Worm (Caenorhabditis elegans) whole organism, L2 larva: ENCODE results near the gene F09E5.8.

ENCODE experiments used
- C34F6.9 ChIP-seq: fragments of 150-350 bp; optimal IDR thresholded peaks from 2 replicates; lab custom pipeline; 2014; ENCODE audit warnings: missing biosample characterization, missing genetic modification characterization
- F13H6.1 ChIP-seq: sonication (generic microtip); optimal IDR thresholded peaks from 2 replicates; lab custom pipeline; 2016; ENCODE audit warnings: missing genetic modification characterization, missing compliant biosample characterization
- R02D3.7 ChIP-seq: fragments of 150-350 bp; optimal IDR thresholded peaks from 2 replicates; lab custom pipeline; 2014; ENCODE audit warnings: missing biosample characterization, missing genetic modification characterization
- aly-2 ChIP-seq: fragments of 150-350 bp; optimal IDR thresholded peaks from 2 replicates; lab custom pipeline; 2014; ENCODE audit warnings: missing biosample characterization, missing genetic modification characterization
- lsy-2 ChIP-seq, 2 experiments: fragments of 150-350 bp in 1 of 2; sonication (generic microtip) in 1 of 2; optimal IDR thresholded peaks; 2 replicates each; lab custom pipeline; 2014 to 2017; ENCODE audit warnings: missing biosample characterization in 2 of 2, missing genetic modification characterization in 2 of 2
- nhr-11 ChIP-seq: fragments of 150-350 bp; optimal IDR thresholded peaks from 2 replicates; lab custom pipeline; 2014; ENCODE audit warnings: missing biosample characterization, missing genetic modification characterization
- nhr-77 ChIP-seq: fragments of 150-350 bp; optimal IDR thresholded peaks from 2 replicates; lab custom pipeline; 2014; ENCODE audit warnings: missing biosample characterization, missing genetic modification characterization
- skn-1 ChIP-seq: sonication (generic microtip); optimal IDR thresholded peaks from 2 replicates; lab custom pipeline; 2017; ENCODE audit warnings: missing biosample characterization, missing genetic modification characterization
- snpc-4 ChIP-seq: fragments of 150-350 bp; optimal IDR thresholded peaks from 2 replicates; lab custom pipeline; 2014; ENCODE audit warnings: missing biosample characterization, missing genetic modification characterization

ce11 chrII:5322732-5323326, 27.6 kb upstream of the F09E5.8 start, which contains the start of gene vhp-1:
- TF ChIP-seq nhr-77 (tag; lab: Kevin White, UChicago) (no peak), R02D3.7 (tag; lab: Kevin White, UChicago) (no peak), nhr-11 (tag; lab: Kevin White, UChicago) (no peak), F13H6.1 (no peak), snpc-4 (tag; lab: Kevin White, UChicago) (no peak), lsy-2 (tag; optimal IDR thresholded peaks at IDR 0.05; lab: Kevin White, UChicago) (no peak), skn-1 (tag; lab: Kevin White, UChicago) (no peak), C34F6.9 (tag; lab: Kevin White, UChicago) (no peak), aly-2 (tag; lab: Kevin White, UChicago) (no peak)
